Worm (Caenorhabditis elegans) whole organism, mixed stage, embryonic: ENCODE results near the gene F58H1.2.

Source experiments
- blmp-1 ChIP-seq: fragments of 150-350 bp; optimal IDR thresholded peaks from 2 replicates; lab custom pipeline; 2014; ENCODE audit warnings: missing biosample characterization, missing genetic modification characterization
- ceh-39 ChIP-seq: fragments of 150-350 bp; optimal IDR thresholded peaks from 2 replicates; lab custom pipeline; 2014; ENCODE audit warnings: missing biosample characterization, missing genetic modification characterization
- ces-1 ChIP-seq: fragments of 150-350 bp; optimal IDR thresholded peaks from 2 replicates; lab custom pipeline; 2014; ENCODE audit warnings: missing biosample characterization, missing genetic modification reagents, missing genetic modification characterization
- cnd-1 ChIP-seq: fragments of 200-800 bp; sonication (Bioruptor generic); optimal IDR thresholded peaks from 2 replicates; lab custom pipeline; 2018; ENCODE audit warnings: mild to moderate bottlenecking, missing genetic modification characterization, missing compliant biosample characterization
- drap-1 ChIP-seq: fragments of 200-800 bp; sonication (Bioruptor generic); optimal IDR thresholded peaks from 3 replicates; lab custom pipeline; 2018; ENCODE audit warnings: mild to moderate bottlenecking, missing genetic modification characterization, missing compliant biosample characterization
- elt-1 ChIP-seq: sonication (generic microtip); optimal IDR thresholded peaks from 2 replicates; lab custom pipeline; 2017; ENCODE audit warnings: missing genetic modification characterization, mild to moderate bottlenecking, missing compliant biosample characterization, antibody characterized with exemption, moderate library complexity, borderline replicate concordance; ENCODE audit not compliant: insufficient read depth
- elt-3 ChIP-seq: fragments of 150-350 bp; optimal IDR thresholded peaks from 2 replicates; lab custom pipeline; 2014; ENCODE audit warnings: missing biosample characterization, missing genetic modification characterization
- flh-1 ChIP-seq: fragments of 200-800 bp; sonication (Bioruptor generic); optimal IDR thresholded peaks from 2 replicates; lab custom pipeline; 2018; ENCODE audit warnings: mild to moderate bottlenecking, missing genetic modification characterization, moderate library complexity, missing compliant biosample characterization
- ham-2 ChIP-seq: fragments of 200-800 bp; sonication (Bioruptor generic); optimal IDR thresholded peaks from 2 replicates; lab custom pipeline; 2018; ENCODE audit warnings: mild to moderate bottlenecking, missing genetic modification characterization, missing compliant biosample characterization
- hlh-1 ChIP-seq: fragments of 150-350 bp; optimal IDR thresholded peaks from 2 replicates; lab custom pipeline; 2014; ENCODE audit warnings: missing biosample characterization, missing genetic modification reagents, missing genetic modification characterization
- lin-32 ChIP-seq: fragments of 200-800 bp; sonication (Bioruptor generic); optimal IDR thresholded peaks from 2 replicates; lab custom pipeline; 2018; ENCODE audit warnings: mild to moderate bottlenecking, missing genetic modification characterization, missing compliant biosample characterization
- mab-5 ChIP-seq: fragments of 150-350 bp; optimal IDR thresholded peaks from 2 replicates; lab custom pipeline; 2014; ENCODE audit warnings: missing biosample characterization, missing genetic modification characterization
- mep-1 ChIP-seq: fragments of 150-350 bp; optimal IDR thresholded peaks from 2 replicates; lab custom pipeline; 2017; ENCODE audit warnings: missing biosample characterization, missing genetic modification reagents, missing genetic modification characterization, inconsistent platforms
- mls-2 ChIP-seq: sonication (generic microtip); optimal IDR thresholded peaks from 2 replicates; lab custom pipeline; 2016; ENCODE audit warnings: mild to moderate bottlenecking, missing genetic modification characterization, moderate library complexity, missing compliant biosample characterization
- nhr-2 ChIP-seq: fragments of 150-350 bp; optimal IDR thresholded peaks from 2 replicates; lab custom pipeline; 2014; ENCODE audit warnings: missing biosample characterization, missing genetic modification characterization
- nhr-237 ChIP-seq: fragments of 150-350 bp; optimal IDR thresholded peaks from 2 replicates; lab custom pipeline; 2014; ENCODE audit warnings: missing biosample characterization, missing genetic modification characterization
- nhr-28 ChIP-seq: fragments of 150-350 bp; optimal IDR thresholded peaks from 2 replicates; lab custom pipeline; 2014; ENCODE audit warnings: missing biosample characterization, missing genetic modification characterization
- nhr-76 ChIP-seq: sonication (generic microtip); optimal IDR thresholded peaks from 2 replicates; lab custom pipeline; 2017; ENCODE audit warnings: missing biosample characterization, missing genetic modification characterization
- sem-2 ChIP-seq: fragments of 200-800 bp; sonication (Bioruptor generic); optimal IDR thresholded peaks from 2 replicates; lab custom pipeline; 2018; ENCODE audit warnings: mild to moderate bottlenecking, missing genetic modification characterization, missing compliant biosample characterization
- snpc-4 ChIP-seq: fragments of 150-350 bp; optimal IDR thresholded peaks from 2 replicates; lab custom pipeline; 2014; ENCODE audit warnings: missing biosample characterization, missing genetic modification characterization
- tbx-8 ChIP-seq: fragments of 200-800 bp; sonication (Bioruptor generic); optimal IDR thresholded peaks from 2 replicates; lab custom pipeline; 2018; ENCODE audit warnings: mild to moderate bottlenecking, missing genetic modification characterization, moderate library complexity, missing compliant biosample characterization
- unc-120 ChIP-seq: sonication (generic microtip); optimal IDR thresholded peaks from 2 replicates; lab custom pipeline; 2017; ENCODE audit warnings: missing genetic modification characterization, missing compliant biosample characterization; ENCODE audit not compliant: poor library complexity, severe bottlenecking
- unc-39 ChIP-seq: fragments of 150-350 bp; optimal IDR thresholded peaks from 2 replicates; lab custom pipeline; 2014; ENCODE audit warnings: missing biosample characterization, missing genetic modification characterization
- unc-62 ChIP-seq: fragments of 150-350 bp; optimal IDR thresholded peaks from 2 replicates; lab custom pipeline; 2014; ENCODE audit warnings: missing biosample characterization, missing genetic modification reagents, missing genetic modification characterization
- zip-8 ChIP-seq: fragments of 150-350 bp; optimal IDR thresholded peaks from 2 replicates; lab custom pipeline; 2014; ENCODE audit warnings: missing biosample characterization, missing genetic modification characterization
- ztf-11 ChIP-seq: fragments of 150-350 bp; optimal IDR thresholded peaks from 2 replicates; lab custom pipeline; 2014; ENCODE audit warnings: missing biosample characterization, missing genetic modification characterization

F58H1.2 gene

DNA sequence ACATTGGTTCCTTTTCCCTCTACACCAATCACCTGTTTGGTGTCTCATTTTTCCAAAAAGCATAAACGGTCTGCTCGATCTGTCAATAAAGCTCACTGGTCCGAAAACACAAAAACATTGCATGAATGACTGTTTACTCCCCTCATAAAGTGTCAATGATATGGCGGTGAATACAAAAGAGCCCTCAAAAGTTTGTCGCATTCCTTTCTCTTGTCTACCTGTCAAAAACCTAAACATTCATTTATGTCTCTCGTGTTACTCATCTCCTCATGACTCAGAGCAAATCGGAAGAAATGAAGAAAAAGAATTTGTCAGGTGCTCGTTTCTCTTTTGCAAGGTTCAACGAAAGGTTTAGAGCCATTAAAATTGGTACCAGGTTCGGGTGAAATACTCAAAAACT, 22.3 kb downstream of the F58H1.2 start:
- TF ChIP-seq mep-1 (tag; lab: Kevin White, UChicago) (no peak), elt-3 (tag; lab: Kevin White, UChicago) (no peak), blmp-1 (no peak), snpc-4 (tag; lab: Kevin White, UChicago) (no peak), mab-5 (no peak), cnd-1 (no peak), nhr-2 (tag; lab: Kevin White, UChicago) (no peak), ztf-11 (no peak), sem-2 (no peak), mls-2 (tag; lab: Kevin White, UChicago) (no peak), unc-120 (no peak), nhr-237 (no peak), zip-8 (no peak), flh-1 (GFP tag; lab: Kevin White, UChicago) (no peak), unc-39 (tag; lab: Kevin White, UChicago) (no peak), nhr-76 (no peak)

- TF ChIP-seq cnd-1 (peak; percentile 7), zip-8 (peak; percentile 54), nhr-2 (tag; lab: Kevin White, UChicago) (peak; percentile 96), elt-1 (tag; lab: Kevin White, UChicago) (no peak), lin-32 (peak; percentile 94), drap-1 (GFP tag; lab: Kevin White, UChicago) (no peak), unc-62 (no peak)
- TF ChIP-seq, all 35 proteins: peak for 4
These were observed 24.1 kb downstream of the F58H1.2 start for ce11 chrV:11952854-11953447.

DNA sequence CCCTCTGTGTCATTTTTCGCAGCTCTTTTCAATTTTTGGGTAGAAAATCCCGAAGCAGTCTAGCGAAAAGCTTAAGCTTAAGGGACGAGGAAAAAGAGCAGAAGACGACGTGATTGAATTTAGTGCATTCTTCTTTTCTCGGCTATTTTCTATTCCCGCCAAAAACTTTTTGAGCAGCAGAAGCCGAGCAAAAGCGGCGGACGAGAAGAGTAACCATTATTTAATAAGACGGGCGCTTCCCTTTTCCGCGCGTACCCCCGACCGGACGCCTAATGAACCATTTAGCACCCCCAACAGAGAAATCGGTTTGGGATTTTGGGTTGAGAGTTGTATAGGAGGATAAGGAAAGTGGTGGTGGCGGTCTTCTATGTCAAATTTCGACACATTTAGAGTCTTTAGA, 24.7 kb downstream of the F58H1.2 start:
- TF ChIP-seq drap-1 (GFP tag; lab: Kevin White, UChicago) (no peak), ces-1 (GFP tag; lab: Kevin White, UChicago) (peak; percentile 98)
- TF ChIP-seq, all 35 proteins: peak for 1

DNA sequence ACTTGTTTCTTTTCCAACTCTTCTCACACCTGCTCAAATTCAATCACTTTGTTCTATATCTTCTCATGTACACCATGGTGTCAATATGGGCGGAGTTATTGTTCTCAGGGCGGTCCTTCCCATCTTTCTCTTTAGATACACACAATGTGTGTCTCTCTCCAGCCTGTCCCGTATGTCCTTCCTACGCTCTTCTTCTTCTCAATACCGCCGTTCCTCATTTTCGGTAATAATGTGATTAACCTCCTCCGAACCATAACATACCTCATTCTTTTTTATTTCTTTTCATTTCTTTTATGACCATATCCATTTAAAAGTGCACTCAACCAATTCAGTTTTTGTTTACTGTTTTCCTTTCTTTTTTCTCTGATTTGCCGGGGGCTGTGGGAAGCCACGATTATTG, 26.7 kb downstream of the F58H1.2 start:
- TF ChIP-seq cnd-1 (no peak), ham-2 (GFP tag; lab: Kevin White, UChicago) (peak; percentile 6), ceh-39 (no peak), ces-1 (GFP tag; lab: Kevin White, UChicago) (peak; percentile 78), mls-2 (tag; lab: Kevin White, UChicago) (no peak)

ce11 chrV:11958343-11959291, 29.7 kb downstream of the F58H1.2 start, which contains the start of gene F58H1.5:
Gene F58H1.5 (plus strand): TSS chrV:11958393.
- TF ChIP-seq ces-1 (GFP tag; lab: Kevin White, UChicago) (peak; percentile 71), unc-120 (peak; percentile 54), flh-1 (GFP tag; lab: Kevin White, UChicago) (no peak), mep-1 (tag; lab: Kevin White, UChicago) (no peak), nhr-2 (tag; lab: Kevin White, UChicago) (peak; percentile 60), tbx-8 (GFP tag; lab: Kevin White, UChicago) (no peak), ham-2 (GFP tag; lab: Kevin White, UChicago) (no peak), nhr-76 (no peak), unc-62 (peak; percentile 1), elt-1 (tag; lab: Kevin White, UChicago) (no peak), nhr-28 (no peak), ztf-11 (no peak), mab-5 (no peak), hlh-1 (tag; lab: Kevin White, UChicago) (peak; percentile 98)

- peak; percentile 63 for TF ChIP-seq ces-1 (GFP tag; lab: Kevin White, UChicago)
- TF ChIP-seq ztf-11, result no peak
- TF ChIP-seq unc-62, result peak; percentile 62
These were observed 31.4 kb downstream of the F58H1.2 start for ce11 chrV:11960084-11960830.
